Fruit fly (Drosophila melanogaster) S2 (cell line): ENCODE measurements around the gene ChT.

ENCODE experiments used
- CG8478 ChIP-seq: fragments of >200 bp; optimal IDR thresholded peaks from 2 replicates; lab custom pipeline; 2018
- CTCF ChIP-seq, 2 experiments: fragments of >200 bp; optimal IDR thresholded peaks; 2 replicates each; lab custom pipeline; 2018

ChT gene

dm6 chr3R:18732381-18732780, 52.0 kb downstream of the ChT start, which contains the start of gene CG14302:
TSS of gene CG14302 (plus strand) at chr3R:18732681.
- TF ChIP-seq CG8478 (no peak), CTCF (optimal IDR thresholded peaks at IDR 0.05; lab: Kevin White, UChicago) (no peak)

- TF ChIP-seq CTCF (optimal IDR thresholded peaks at IDR 0.05; lab: Kevin White, UChicago) = no peak
- no peak for TF ChIP-seq CG8478
Observed at dm6 chr3R:18733580-18733979, 53.2 kb downstream of the ChT start.
